Fruit fly (Drosophila melanogaster) whole organism, embryonic: Measurements from ENCODE around the gene CG13671.
A peak's percentile ranks its signal among the peaks of the same experiment; 100 is the strongest.

Experiments used
- CG10654 ChIP-seq: fragments of 200-800 bp; sonication (Bioruptor generic); optimal IDR thresholded peaks from 2 replicates; lab custom pipeline; 2016; ENCODE audit warnings: missing biosample characterization, missing genetic modification characterization
- CG12155 ChIP-seq: fragments of 200-800 bp; sonication (Bioruptor generic); optimal IDR thresholded peaks from 3 replicates; lab custom pipeline; 2016; ENCODE audit warnings: missing biosample characterization, missing genetic modification characterization
- CG13894 ChIP-seq: fragments of 200-800 bp; sonication (Bioruptor generic); optimal IDR thresholded peaks from 3 replicates; lab custom pipeline; 2018; ENCODE audit warnings: missing biosample characterization, mild to moderate bottlenecking, missing genetic modification characterization, moderate library complexity
- CG14441 ChIP-seq: fragments of 200-800 bp; sonication (Bioruptor generic); IDR thresholded peaks from 2 replicates; pipeline ENCODE4 v1.3.6; 2022; ENCODE audit warnings: missing biosample characterization, missing genetic modification characterization
- CG15269 ChIP-seq: fragments of 200-800 bp; sonication (Bioruptor generic); optimal IDR thresholded peaks from 2 replicates; lab custom pipeline; 2018; ENCODE audit warnings: missing biosample characterization, mild to moderate bottlenecking, missing genetic modification characterization, moderate library complexity
- CG15479 ChIP-seq: fragments of 200-800 bp; sonication (Bioruptor generic); optimal IDR thresholded peaks from 3 replicates; lab custom pipeline; 2019; ENCODE audit warnings: missing biosample characterization, mild to moderate bottlenecking, missing genetic modification characterization, moderate library complexity
- CG2116 ChIP-seq: fragments of 200-800 bp; sonication (Bioruptor generic); optimal IDR thresholded peaks from 3 replicates; lab custom pipeline; 2018; ENCODE audit warnings: missing biosample characterization, mild to moderate bottlenecking, missing genetic modification characterization
- CG2889 ChIP-seq: fragments of 200-800 bp; sonication (Bioruptor generic); IDR thresholded peaks from 3 replicates; pipeline ENCODE4 v1.3.6; 2022; ENCODE audit warnings: missing biosample characterization, missing genetic modification characterization
- CG3163 ChIP-seq: fragments of 200-800 bp; sonication (Bioruptor generic); optimal IDR thresholded peaks from 3 replicates; lab custom pipeline; 2016; ENCODE audit warnings: missing biosample characterization, missing genetic modification characterization
- CG34422 ChIP-seq: fragments of 200-800 bp; sonication (Bioruptor generic); IDR thresholded peaks from 3 replicates; pipeline ENCODE4 v1.3.6; 2022; ENCODE audit warnings: missing biosample characterization, missing genetic modification characterization
- CG4328 ChIP-seq: fragments of 200-800 bp; sonication (Bioruptor generic); optimal IDR thresholded peaks from 3 replicates; lab custom pipeline; 2017; ENCODE audit warnings: missing biosample characterization, missing genetic modification reagents, missing genetic modification characterization
- CG4617 ChIP-seq: fragments of 200-800 bp; sonication (Bioruptor generic); optimal IDR thresholded peaks from 3 replicates; lab custom pipeline; 2016; ENCODE audit warnings: missing biosample characterization, missing genetic modification characterization, borderline replicate concordance
- CG4854 ChIP-seq: fragments of 200-800 bp; sonication (Bioruptor generic); optimal IDR thresholded peaks from 2 replicates; lab custom pipeline; 2016; ENCODE audit warnings: missing biosample characterization, missing genetic modification characterization, inconsistent platforms
- CG5180 ChIP-seq: fragments of 200-800 bp; sonication (Bioruptor generic); optimal IDR thresholded peaks from 3 replicates; lab custom pipeline; 2017; ENCODE audit warnings: missing biosample characterization, missing genetic modification characterization, mild to moderate bottlenecking, moderate library complexity, missing genetic modification reagents
- CG6683 ChIP-seq: fragments of 200-800 bp; sonication (Bioruptor generic); optimal IDR thresholded peaks from 2 replicates; lab custom pipeline; 2017; ENCODE audit warnings: missing biosample characterization, mild to moderate bottlenecking, missing genetic modification characterization, missing genetic modification reagents
- CG7745 ChIP-seq: fragments of 200-800 bp; sonication (Bioruptor generic); optimal IDR thresholded peaks from 2 replicates; lab custom pipeline; 2018; ENCODE audit warnings: missing biosample characterization, mild to moderate bottlenecking, missing genetic modification characterization, moderate library complexity
- CG8388 ChIP-seq: fragments of 200-800 bp; sonication (Bioruptor generic); optimal IDR thresholded peaks from 2 replicates; lab custom pipeline; 2019; ENCODE audit warnings: missing biosample characterization, mild to moderate bottlenecking, missing genetic modification characterization, moderate library complexity
- CG9817 ChIP-seq: fragments of 200-800 bp; sonication (Bioruptor generic); optimal IDR thresholded peaks from 2 replicates; lab custom pipeline; 2018; ENCODE audit warnings: missing biosample characterization, mild to moderate bottlenecking, missing genetic modification characterization, moderate library complexity
- CHES-1-like ChIP-seq: fragments of 200-800 bp; sonication (Bioruptor generic); optimal IDR thresholded peaks from 2 replicates; lab custom pipeline; 2016; ENCODE audit warnings: missing biosample characterization, missing genetic modification characterization
- D19B ChIP-seq: fragments of 200-800 bp; sonication (Bioruptor generic); optimal IDR thresholded peaks from 2 replicates; lab custom pipeline; 2017; ENCODE audit warnings: missing biosample characterization, mild to moderate bottlenecking, missing genetic modification characterization
- Lhr ChIP-seq: fragments of 200-800 bp; sonication (Bioruptor generic); optimal IDR thresholded peaks from 3 replicates; lab custom pipeline; 2017; ENCODE audit warnings: mild to moderate bottlenecking, missing biosample characterization, missing genetic modification reagents, missing genetic modification characterization
- MESR4 ChIP-seq: fragments of 200-800 bp; sonication (Bioruptor generic); optimal IDR thresholded peaks from 2 replicates; lab custom pipeline; 2018; ENCODE audit warnings: missing biosample characterization, mild to moderate bottlenecking, missing genetic modification characterization, moderate library complexity
- Mad ChIP-seq: fragments of 200-800 bp; sonication (Bioruptor generic); optimal IDR thresholded peaks from 2 replicates; lab custom pipeline; 2016; ENCODE audit warnings: missing biosample characterization, missing genetic modification characterization
- NfI ChIP-seq: fragments of 200-800 bp; sonication (Bioruptor generic); optimal IDR thresholded peaks from 3 replicates; lab custom pipeline; 2018; ENCODE audit warnings: missing biosample characterization, mild to moderate bottlenecking, missing genetic modification characterization, moderate library complexity
- Oaz ChIP-seq: fragments of 200-800 bp; sonication (Bioruptor generic); IDR thresholded peaks from 2 replicates; pipeline ENCODE4 v1.3.6; 2022; ENCODE audit warnings: missing biosample characterization, missing genetic modification characterization
- Oli ChIP-seq: fragments of 200-800 bp; sonication (Bioruptor generic); optimal IDR thresholded peaks from 2 replicates; lab custom pipeline; 2018; ENCODE audit warnings: missing biosample characterization, mild to moderate bottlenecking, missing genetic modification characterization, moderate library complexity
- Poxn ChIP-seq: fragments of 200-800 bp; sonication (Bioruptor generic); IDR thresholded peaks from 2 replicates; pipeline ENCODE4 v1.3.6; 2022; ENCODE audit warnings: missing biosample characterization, missing genetic modification characterization
- Sry-δ ChIP-seq: fragments of 200-800 bp; sonication (Bioruptor generic); optimal IDR thresholded peaks from 2 replicates; lab custom pipeline; 2016; ENCODE audit warnings: missing biosample characterization, missing genetic modification characterization
- Tbp ChIP-seq: fragments of >200 bp; optimal IDR thresholded peaks from 2 replicates; lab custom pipeline; 2018; ENCODE audit warnings: missing biosample characterization, missing genetic modification characterization
- Usf ChIP-seq: fragments of 200-800 bp; sonication (Bioruptor generic); optimal IDR thresholded peaks from 2 replicates; lab custom pipeline; 2017; ENCODE audit warnings: missing genotype, missing biosample characterization, missing genetic modification characterization
- ap ChIP-seq: fragments of 200-800 bp; sonication (Bioruptor generic); IDR thresholded peaks from 2 replicates; pipeline ENCODE4 v1.3.6; 2022; ENCODE audit warnings: missing biosample characterization, missing genetic modification characterization
- ase ChIP-seq: fragments of 200-800 bp; sonication (Bioruptor generic); IDR thresholded peaks from 3 replicates; pipeline ENCODE4 v1.3.6; 2022; ENCODE audit warnings: missing biosample characterization, missing genetic modification characterization
- cg ChIP-seq: fragments of 200-800 bp; sonication (Bioruptor generic); optimal IDR thresholded peaks from 3 replicates; lab custom pipeline; 2019; ENCODE audit warnings: missing biosample characterization, mild to moderate bottlenecking, missing genetic modification characterization, moderate library complexity
- chinmo ChIP-seq: fragments of 200-800 bp; sonication (Bioruptor generic); IDR thresholded peaks from 4 replicates; pipeline ENCODE4 v1.3.6; 2022; ENCODE audit warnings: missing biosample characterization, missing genetic modification characterization; ENCODE audit not compliant: partially characterized antibody
- dysf ChIP-seq: fragments of 200-800 bp; sonication (Bioruptor generic); IDR thresholded peaks from 3 replicates; pipeline ENCODE4 v1.3.6; 2022; ENCODE audit warnings: missing biosample characterization, missing genetic modification characterization
- en ChIP-seq: fragments of 200-800 bp; sonication (Bioruptor generic); optimal IDR thresholded peaks from 2 replicates; lab custom pipeline; 2016; ENCODE audit warnings: missing biosample characterization, missing genetic modification characterization
- eyg ChIP-seq: fragments of 200-800 bp; sonication (Bioruptor generic); optimal IDR thresholded peaks from 3 replicates; lab custom pipeline; 2016; ENCODE audit warnings: missing biosample characterization, missing genetic modification characterization
- gt ChIP-seq: fragments of 200-800 bp; sonication (Bioruptor generic); IDR thresholded peaks from 2 replicates; pipeline ENCODE4 v1.3.6; 2022; ENCODE audit warnings: missing biosample characterization, missing genetic modification characterization
- hbn ChIP-seq: fragments of 200-800 bp; sonication (Bioruptor generic); IDR thresholded peaks from 2 replicates; pipeline ENCODE4 v1.3.6; 2022; ENCODE audit warnings: missing biosample characterization, missing genetic modification characterization; ENCODE audit not compliant: partially characterized antibody
- nerfin-1 ChIP-seq: fragments of 200-800 bp; sonication (Bioruptor generic); optimal IDR thresholded peaks from 3 replicates; lab custom pipeline; 2019; ENCODE audit warnings: missing biosample characterization, mild to moderate bottlenecking, missing genetic modification characterization, moderate library complexity
- pros ChIP-seq: fragments of 200-800 bp; sonication (Bioruptor generic); optimal IDR thresholded peaks from 3 replicates; lab custom pipeline; 2019; ENCODE audit warnings: missing biosample characterization, mild to moderate bottlenecking, missing genetic modification characterization, moderate library complexity
- row ChIP-seq: fragments of 200-800 bp; sonication (Bioruptor generic); IDR thresholded peaks from 3 replicates; pipeline ENCODE4 v1.3.6; 2022; ENCODE audit warnings: missing biosample characterization, missing genetic modification characterization
- stc ChIP-seq: fragments of 200-800 bp; sonication (Bioruptor generic); IDR thresholded peaks from 2 replicates; pipeline ENCODE4 v1.3.6; 2022; ENCODE audit warnings: missing biosample characterization, missing genetic modification characterization
- sug ChIP-seq: fragments of 200-800 bp; optimal IDR thresholded peaks from 2 replicates; lab custom pipeline; 2019; ENCODE audit warnings: missing biosample characterization, mild to moderate bottlenecking, missing genetic modification characterization, moderate library complexity
- tgo ChIP-seq: fragments of 200-800 bp; sonication (Bioruptor generic); IDR thresholded peaks from 3 replicates; pipeline ENCODE4 v1.3.6; 2022; ENCODE audit warnings: missing biosample characterization, missing genetic modification characterization
- tx ChIP-seq: fragments of 200-800 bp; sonication (Bioruptor generic); optimal IDR thresholded peaks from 2 replicates; lab custom pipeline; 2016; ENCODE audit warnings: missing biosample characterization, missing genetic modification characterization
- unc-4 ChIP-seq: fragments of 200-800 bp; sonication (Bioruptor generic); IDR thresholded peaks from 2 replicates; pipeline ENCODE4 v1.3.6; 2022; ENCODE audit warnings: missing biosample characterization, missing genetic modification characterization; ENCODE audit not compliant: partially characterized antibody
- wor ChIP-seq: fragments of 200-800 bp; sonication (Bioruptor generic); IDR thresholded peaks from 2 replicates; pipeline ENCODE4 v1.3.6; 2022; ENCODE audit warnings: missing biosample characterization, missing genetic modification characterization
- zfh1 ChIP-seq: fragments of 200-800 bp; sonication (Bioruptor generic); IDR thresholded peaks from 3 replicates; pipeline ENCODE4 v1.3.6; 2022; ENCODE audit warnings: missing biosample characterization, missing genetic modification characterization

The CG13671 gene

DNA sequence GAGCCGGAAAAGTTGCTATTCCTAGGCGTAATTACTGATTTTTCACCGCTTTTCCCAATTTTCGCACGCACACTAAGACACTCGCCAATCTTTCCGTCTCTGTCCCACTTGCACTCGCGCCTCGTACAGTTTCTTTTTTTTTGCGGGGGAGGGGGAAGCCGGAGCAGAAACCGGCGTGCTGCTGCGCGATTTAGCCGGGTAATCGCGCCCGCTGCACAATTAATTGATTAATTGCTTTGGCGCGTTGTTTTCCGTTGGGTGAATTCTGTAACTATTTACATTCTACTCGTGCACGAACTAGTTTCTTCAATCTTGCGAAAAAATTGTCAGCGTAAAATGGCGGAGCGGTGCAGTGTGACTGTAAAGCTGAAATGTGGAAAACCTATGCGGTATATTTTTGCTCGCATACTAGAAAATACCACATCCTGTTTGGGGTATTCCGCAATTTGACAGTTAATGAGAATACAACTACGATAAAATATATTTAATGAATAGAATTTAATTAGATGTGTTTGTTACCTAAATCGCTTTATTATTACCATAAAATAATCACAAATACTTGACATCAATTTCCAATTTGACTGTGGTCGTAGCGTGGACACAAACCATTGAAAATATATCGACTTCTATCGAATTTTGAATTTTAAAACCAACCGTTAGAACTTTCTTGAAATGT, 15.4 kb downstream of the CG13671 start, which contains the start of gene Cpsf6 (continued):
- TF ChIP-seq Oli (tag; lab: Kevin White, UChicago) (peak; percentile 39), CG34422 (GFP tag; lab: Robert Waterston, UW) (peak; percentile 96), CG8388 (peak; percentile 59), CG12155 (peak; percentile 44), CG4854 (peak; percentile 46), CG14441 (GFP tag; lab: Robert Waterston, UW) (peak; percentile 48), Usf (peak; percentile 8), CG15479 (GFP tag; lab: Kevin White, UChicago) (peak; percentile 13), CG5180 (GFP tag; lab: Kevin White, UChicago) (no peak), CG2889 (0 out of 3 replicates have a peak, but pooled peaks have one; percentile 47), Oaz (GFP tag; lab: Robert Waterston, UW) (peak; percentile 31; the same call in 1 of the 2 replicates), tgo (GFP tag; lab: Robert Waterston, UW) (peak; percentile 61; the same call in 2 of the 3 replicates), wor (GFP tag; lab: Robert Waterston, UW) (no peak), CG10654 (GFP tag; lab: Kevin White, UChicago) (peak; percentile 36), tx (GFP tag; lab: Kevin White, UChicago) (peak; percentile 13), Poxn (GFP tag; lab: Robert Waterston, UW) (no peak), en (GFP tag; lab: Kevin White, UChicago) (no peak), MESR4 (GFP tag; lab: Kevin White, UChicago) (peak; percentile 90), sug (tag; lab: Kevin White, UChicago) (peak; percentile 68), row (GFP tag; lab: Robert Waterston, UW) (peak; percentile 85), pros (GFP tag; lab: Kevin White, UChicago) (peak; percentile 60), gt (GFP tag; lab: Robert Waterston, UW) (no peak), CG15269 (tag; lab: Kevin White, UChicago) (peak; percentile 74), CG7745 (tag; lab: Kevin White, UChicago) (no peak), ase (GFP tag; lab: Robert Waterston, UW) (peak; percentile 63; the same call in 2 of the 3 replicates), chinmo (GFP tag; lab: Robert Waterston, UW) (peak; percentile 56; the same call in 1 of the 4 replicates), eyg (GFP tag; lab: Kevin White, UChicago) (no peak), dysf (peak; percentile 71; the same call in 2 of the 3 replicates), Mad (peak; percentile 47), Sry-δ (GFP tag; lab: Kevin White, UChicago) (peak; percentile 41), NfI (peak; percentile 57), stc (GFP tag; lab: Robert Waterston, UW) (no peak), CG4328 (peak; percentile 42), CG2116 (GFP tag; lab: Kevin White, UChicago) (peak; percentile 82), Lhr (GFP tag; lab: Kevin White, UChicago) (peak; percentile 80), CG3163 (GFP tag; lab: Kevin White, UChicago) (no peak), CG9817 (tag; lab: Kevin White, UChicago) (peak; percentile 75), D19B (GFP tag; lab: Kevin White, UChicago) (peak; percentile 49), cg (peak; percentile 97), CHES-1-like (GFP tag; lab: Kevin White, UChicago) (peak; percentile 66), unc-4 (peak; percentile 29; the same call in 1 of the 2 replicates), nerfin-1 (tag; lab: Kevin White, UChicago) (peak; percentile 42), zfh1 (peak; percentile 65), CG6683 (GFP tag; lab: Kevin White, UChicago) (no peak), ap (GFP tag; lab: Robert Waterston, UW) (0 out of 2 replicates have a peak, but pooled peaks have one; percentile 25), CG4617 (GFP tag; lab: Kevin White, UChicago) (peak; percentile 54), CG13894 (tag; lab: Kevin White, UChicago) (no peak), hbn (GFP tag; lab: Robert Waterston, UW) (no peak), Tbp (peak; percentile 27)
